Worm (Caenorhabditis elegans): ENCODE data around the gene cal-8.

cal-8 gene

ce11 chrII:5505820-5506287 lies 24.0 kb upstream of the cal-8 start, which contains the start of gene npp-24:
npp-24 (plus strand) TSS chrII:5505870.
- TF ChIP-seq F26F4.8 (GFP tag; conservative IDR thresholded peaks at IDR 0.05) (no peak), dmd-6 (GFP tag; IDR thresholded peaks at IDR 0.05) (no peak), nhr-10 (tag; optimal IDR thresholded peaks at IDR 0.05) (no peak), duxl-1 (tag; optimal IDR thresholded peaks at IDR 0.05; ENCODE audit: poor library complexity) (no peak), mes-2 (tag; optimal IDR thresholded peaks at IDR 0.05; ENCODE audit: poor library complexity, severe bottlenecking) (peak; percentile 42), hmg-1.1 (GFP tag; IDR thresholded peaks at IDR 0.05) (no peak), lim-7 (GFP tag; IDR thresholded peaks at IDR 0.05) (no peak)

- TF ChIP-seq aly-2 (tag; optimal IDR thresholded peaks at IDR 0.05) (no peak), nhr-41 (GFP tag; IDR thresholded peaks at IDR 0.05) (no peak), F49E8.2 (tag; optimal IDR thresholded peaks at IDR 0.05; ENCODE audit: borderline replicate concordance) (no peak), zfp-3 (GFP tag; conservative IDR thresholded peaks at IDR 0.05) (no peak), hlh-11 (tag; optimal IDR thresholded peaks at IDR 0.05) (no peak), ceh-28 (tag; optimal IDR thresholded peaks at IDR 0.05) (no peak), cey-2 (tag; optimal IDR thresholded peaks at IDR 0.05; ENCODE audit: borderline replicate concordance, insufficient read depth) (no peak), pqm-1 (tag; optimal IDR thresholded peaks at IDR 0.05) (peak; percentile 3), hlh-30 (tag; optimal IDR thresholded peaks at IDR 0.05; ENCODE audit: insufficient read depth) (no peak), daf-16 (GFP tag; optimal IDR thresholded peaks at IDR 0.05) (no peak), daf-16 (tag; optimal IDR thresholded peaks at IDR 0.05) (peak; percentile 78), nhr-77 (tag; optimal IDR thresholded peaks at IDR 0.05) (no peak), ama-1 (optimal IDR thresholded peaks at IDR 0.05) (no peak)
These were observed 21.9 kb upstream of the cal-8 start, which contains the start of gene cyp-44A1 for ce11 chrII:5503760-5504159. cyp-44A1 (plus strand) TSS chrII:5504044.

ce11 chrII:5500986-5501657 lies 19.3 kb upstream of the cal-8 start, which contains the start of gene F12A10.8:
F12A10.8 (minus strand) TSS chrII:5501064.
- TF ChIP-seq dpl-1 (GFP tag; optimal IDR thresholded peaks at IDR 0.05) (peak; percentile 71), madf-9 (GFP tag; conservative IDR thresholded peaks at IDR 0.05) (no peak), hlh-30 (tag; optimal IDR thresholded peaks at IDR 0.05; ENCODE audit: insufficient read depth) (peak; percentile 31), ces-1 (GFP tag; optimal IDR thresholded peaks at IDR 0.05) (peak; percentile 35), vab-7 (GFP tag; IDR thresholded peaks at IDR 0.05) (no peak), lin-38 (GFP tag; IDR thresholded peaks at IDR 0.05) (peak; percentile 64), zag-1 (tag; optimal IDR thresholded peaks at IDR 0.05) (no peak), aha-1 (tag) (peak; percentile 79)

ce11 chrII:5500470-5500869 lies 18.6 kb upstream of the cal-8 start, which contains the start of gene fzy-1:
fzy-1 (plus strand) TSS chrII:5500770.
- TF ChIP-seq tra-1 (GFP tag; IDR thresholded peaks at IDR 0.05) (no peak), lin-13 (GFP tag; optimal IDR thresholded peaks at IDR 0.05) (no peak), dmd-9 (GFP tag; IDR thresholded peaks at IDR 0.05) (no peak), ceh-20 (GFP tag; IDR thresholded peaks at IDR 0.05) (no peak), madf-5 (GFP tag; IDR thresholded peaks at IDR 0.05) (no peak), dve-1 (tag; optimal IDR thresholded peaks at IDR 0.05; ENCODE audit: insufficient read depth) (no peak), skn-1 (tag; optimal IDR thresholded peaks at IDR 0.05) (no peak), duxl-1 (tag; optimal IDR thresholded peaks at IDR 0.05; ENCODE audit: poor library complexity) (no peak), nhr-102 (tag; optimal IDR thresholded peaks at IDR 0.05) (no peak), ZK337.2 (GFP tag; IDR thresholded peaks at IDR 0.05) (no peak)

All from whole organism, L4 larva.